Fruit fly (Drosophila melanogaster) whole organism, embryonic: ENCODE results near the gene CG32554.

Experiments used
- B-H2 ChIP-seq: fragments of 200-800 bp; sonication (Bioruptor generic); optimal IDR thresholded peaks from 2 replicates; lab custom pipeline; 2018; ENCODE audit warnings: missing biosample characterization, mild to moderate bottlenecking, missing genetic modification characterization
- Bdp1 ChIP-seq: fragments of 200-800 bp; sonication (Bioruptor generic); optimal IDR thresholded peaks from 3 replicates; lab custom pipeline; 2016; ENCODE audit warnings: missing biosample characterization, missing genetic modification characterization
- BtbVII ChIP-seq: fragments of 200-800 bp; sonication (Bioruptor generic); optimal IDR thresholded peaks from 3 replicates; lab custom pipeline; 2017; ENCODE audit warnings: missing biosample characterization, mild to moderate bottlenecking, missing genetic modification characterization
- CG10267 ChIP-seq: fragments of 200-800 bp; sonication (Bioruptor generic); optimal IDR thresholded peaks from 2 replicates; lab custom pipeline; 2018; ENCODE audit warnings: missing biosample characterization, mild to moderate bottlenecking, missing genetic modification characterization, moderate library complexity
- CG10274 ChIP-seq: fragments of 200-800 bp; sonication (Bioruptor generic); optimal IDR thresholded peaks from 3 replicates; lab custom pipeline; 2017; ENCODE audit warnings: missing biosample characterization, mild to moderate bottlenecking, missing genetic modification characterization
- CG11456 ChIP-seq: fragments of 200-800 bp; sonication (Bioruptor generic); IDR thresholded peaks from 3 replicates; pipeline ENCODE4 v1.3.6; 2022; ENCODE audit warnings: missing biosample characterization, missing genetic modification characterization
- CG11695 ChIP-seq: fragments of 200-800 bp; sonication (Bioruptor generic); IDR thresholded peaks from 3 replicates; pipeline ENCODE4 v1.3.6; 2022; ENCODE audit warnings: missing biosample characterization, missing genetic modification characterization
- CG11723 ChIP-seq: fragments of 200-800 bp; sonication (Bioruptor generic); optimal IDR thresholded peaks from 2 replicates; lab custom pipeline; 2017; ENCODE audit warnings: missing biosample characterization, mild to moderate bottlenecking, missing genetic modification characterization
- CG12155 ChIP-seq: fragments of 200-800 bp; sonication (Bioruptor generic); optimal IDR thresholded peaks from 3 replicates; lab custom pipeline; 2016; ENCODE audit warnings: missing biosample characterization, missing genetic modification characterization
- CG12299 ChIP-seq: fragments of 200-800 bp; sonication (Bioruptor generic); optimal IDR thresholded peaks from 2 replicates; lab custom pipeline; 2018; ENCODE audit warnings: missing biosample characterization, mild to moderate bottlenecking, missing genetic modification characterization
- CG12659 ChIP-seq: fragments of 200-800 bp; sonication (Bioruptor generic); optimal IDR thresholded peaks from 3 replicates; lab custom pipeline; 2017; ENCODE audit warnings: mild to moderate bottlenecking, missing biosample characterization, missing genetic modification reagents, missing genetic modification characterization
- CG13296 ChIP-seq: fragments of 200-800 bp; sonication (Bioruptor generic); optimal IDR thresholded peaks from 3 replicates; lab custom pipeline; 2018; ENCODE audit warnings: missing biosample characterization, mild to moderate bottlenecking, missing genetic modification characterization
- CG13424 ChIP-seq: fragments of 200-800 bp; sonication (Bioruptor generic); optimal IDR thresholded peaks from 2 replicates; lab custom pipeline; 2019; ENCODE audit warnings: missing biosample characterization, mild to moderate bottlenecking, missing genetic modification characterization, moderate library complexity
- CG13775 ChIP-seq: fragments of 200-800 bp; sonication (Bioruptor generic); optimal IDR thresholded peaks from 3 replicates; lab custom pipeline; 2017; ENCODE audit warnings: missing biosample characterization, mild to moderate bottlenecking, missing genetic modification characterization
- CG14710 ChIP-seq: fragments of 200-800 bp; sonication (Bioruptor generic); optimal IDR thresholded peaks from 3 replicates; lab custom pipeline; 2019; ENCODE audit warnings: missing biosample characterization, mild to moderate bottlenecking, missing genetic modification characterization, moderate library complexity
- CG1603 ChIP-seq: fragments of 200-800 bp; sonication (Bioruptor generic); optimal IDR thresholded peaks from 2 replicates; lab custom pipeline; 2019; ENCODE audit warnings: missing biosample characterization, mild to moderate bottlenecking, missing genetic modification characterization, moderate library complexity
- CG3163 ChIP-seq: fragments of 200-800 bp; sonication (Bioruptor generic); optimal IDR thresholded peaks from 3 replicates; lab custom pipeline; 2016; ENCODE audit warnings: missing biosample characterization, missing genetic modification characterization
- CG33557 ChIP-seq: fragments of 200-800 bp; sonication (Bioruptor generic); optimal IDR thresholded peaks from 2 replicates; lab custom pipeline; 2019; ENCODE audit warnings: missing biosample characterization, mild to moderate bottlenecking, missing genetic modification characterization, moderate library complexity
- CG3407 ChIP-seq: fragments of 200-800 bp; sonication (Bioruptor generic); optimal IDR thresholded peaks from 2 replicates; lab custom pipeline; 2018; ENCODE audit warnings: missing biosample characterization, mild to moderate bottlenecking, missing genetic modification characterization
- CG34224 ChIP-seq: fragments of 200-800 bp; sonication (Bioruptor generic); IDR thresholded peaks from 3 replicates; pipeline ENCODE4 v1.3.6; 2022; ENCODE audit warnings: missing biosample characterization, missing genetic modification characterization; ENCODE audit not compliant: partially characterized antibody
- CG5180 ChIP-seq: fragments of 200-800 bp; sonication (Bioruptor generic); optimal IDR thresholded peaks from 3 replicates; lab custom pipeline; 2017; ENCODE audit warnings: missing biosample characterization, missing genetic modification characterization, mild to moderate bottlenecking, moderate library complexity, missing genetic modification reagents
- CG9797 ChIP-seq: fragments of 200-800 bp; sonication (Bioruptor generic); optimal IDR thresholded peaks from 3 replicates; lab custom pipeline; 2018; ENCODE audit warnings: missing biosample characterization, mild to moderate bottlenecking, missing genetic modification characterization
- CrebB ChIP-seq: fragments of 200-800 bp; sonication (Bioruptor generic); optimal IDR thresholded peaks from 3 replicates; lab custom pipeline; 2018; ENCODE audit warnings: missing biosample characterization, mild to moderate bottlenecking, missing genetic modification characterization
- HHEX ChIP-seq: fragments of 200-800 bp; sonication (Bioruptor generic); optimal IDR thresholded peaks from 3 replicates; lab custom pipeline; 2017; ENCODE audit warnings: missing biosample characterization, mild to moderate bottlenecking, missing genetic modification characterization, missing genetic modification reagents
- HLH4C ChIP-seq: fragments of 200-800 bp; sonication (Bioruptor generic); IDR thresholded peaks from 3 replicates; pipeline ENCODE4 v1.3.6; 2022; ENCODE audit warnings: missing biosample characterization, missing genetic modification characterization; ENCODE audit not compliant: partially characterized antibody
- HLH54F ChIP-seq: fragments of 200-800 bp; sonication (Bioruptor generic); optimal IDR thresholded peaks from 3 replicates; lab custom pipeline; 2016; ENCODE audit warnings: missing biosample characterization, missing genetic modification characterization
- HmgD ChIP-seq: fragments of 200-800 bp; sonication (Bioruptor generic); optimal IDR thresholded peaks from 3 replicates; lab custom pipeline; 2016; ENCODE audit warnings: missing biosample characterization, missing genetic modification characterization
- HmgZ ChIP-seq: fragments of 200-800 bp; sonication (Bioruptor generic); optimal IDR thresholded peaks from 2 replicates; lab custom pipeline; 2018; ENCODE audit warnings: missing biosample characterization, mild to moderate bottlenecking, missing genetic modification characterization
- Hr51 ChIP-seq, 2 experiments: fragments of 200-800 bp; sonication (Bioruptor generic); optimal IDR thresholded peaks; 2 replicates in 1 of 2; 3 replicates in 1 of 2; lab custom pipeline; 2016 to 2018; ENCODE audit warnings: missing biosample characterization in 2 of 2, missing genetic modification characterization in 2 of 2, mild to moderate bottlenecking in 1 of 2, moderate library complexity in 1 of 2
- MBD-R2 ChIP-seq: fragments of 200-800 bp; sonication (Bioruptor generic); IDR thresholded peaks from 2 replicates; pipeline ENCODE4 v1.3.6; 2022; ENCODE audit warnings: missing biosample characterization, missing genetic modification characterization
- NfI ChIP-seq: fragments of 200-800 bp; sonication (Bioruptor generic); optimal IDR thresholded peaks from 3 replicates; lab custom pipeline; 2018; ENCODE audit warnings: missing biosample characterization, mild to moderate bottlenecking, missing genetic modification characterization, moderate library complexity
- Pdp1 ChIP-seq, 2 experiments: fragments of 200-800 bp; sonication (Bioruptor generic); optimal IDR thresholded peaks; 3 replicates each; lab custom pipeline; 2016; ENCODE audit warnings: missing biosample characterization in 2 of 2, missing genetic modification characterization in 2 of 2, mild to moderate bottlenecking in 1 of 2, moderate library complexity in 1 of 2
- Sry-β ChIP-seq: fragments of 200-800 bp; sonication (Bioruptor generic); optimal IDR thresholded peaks from 2 replicates; lab custom pipeline; 2018; ENCODE audit warnings: missing biosample characterization, mild to moderate bottlenecking, missing genetic modification characterization, moderate library complexity
- btn ChIP-seq: fragments of 200-800 bp; sonication (Bioruptor generic); optimal IDR thresholded peaks from 2 replicates; lab custom pipeline; 2016; ENCODE audit warnings: missing biosample characterization, missing genetic modification characterization
- chif ChIP-seq, 2 experiments: fragments of 200-800 bp; sonication (Bioruptor generic); optimal IDR thresholded peaks; 3 replicates each; lab custom pipeline; 2016; ENCODE audit warnings: missing biosample characterization in 2 of 2, missing genetic modification characterization in 2 of 2
- crc ChIP-seq: fragments of 200-800 bp; sonication (Bioruptor generic); optimal IDR thresholded peaks from 2 replicates; lab custom pipeline; 2016; ENCODE audit warnings: missing biosample characterization, missing genetic modification characterization
- dm ChIP-seq: fragments of 200-800 bp; sonication (Bioruptor generic); optimal IDR thresholded peaks from 3 replicates; lab custom pipeline; 2016; ENCODE audit warnings: missing biosample characterization, missing genetic modification characterization
- exex ChIP-seq: fragments of 200-800 bp; sonication (Bioruptor generic); optimal IDR thresholded peaks from 4 replicates; lab custom pipeline; 2018; ENCODE audit warnings: missing biosample characterization, mild to moderate bottlenecking, missing genetic modification characterization, moderate library complexity
- her ChIP-seq: fragments of 200-800 bp; sonication (Bioruptor generic); optimal IDR thresholded peaks from 2 replicates; lab custom pipeline; 2016; ENCODE audit warnings: missing biosample characterization, missing genetic modification characterization
- jing ChIP-seq: fragments of 200-800 bp; sonication (Bioruptor generic); optimal IDR thresholded peaks from 2 replicates; lab custom pipeline; 2018; ENCODE audit warnings: missing biosample characterization, mild to moderate bottlenecking, missing genetic modification characterization
- lbe ChIP-seq: fragments of 200-800 bp; sonication (Bioruptor generic); optimal IDR thresholded peaks from 2 replicates; lab custom pipeline; 2016; ENCODE audit warnings: missing biosample characterization, mild to moderate bottlenecking, missing genetic modification characterization
- lilli ChIP-seq: fragments of 200-800 bp; sonication (Bioruptor generic); optimal IDR thresholded peaks from 3 replicates; lab custom pipeline; 2016; ENCODE audit warnings: missing biosample characterization, missing genetic modification characterization
- maf-S ChIP-seq: fragments of 200-800 bp; sonication (Bioruptor generic); optimal IDR thresholded peaks from 2 replicates; lab custom pipeline; 2016; ENCODE audit warnings: missing biosample characterization, missing genetic modification characterization
- mam ChIP-seq: fragments of 200-800 bp; sonication (Bioruptor generic); optimal IDR thresholded peaks from 3 replicates; lab custom pipeline; 2016; ENCODE audit warnings: missing biosample characterization, missing genetic modification characterization
- mirr ChIP-seq: fragments of 200-800 bp; sonication (Bioruptor generic); optimal IDR thresholded peaks from 3 replicates; lab custom pipeline; 2018; ENCODE audit warnings: missing biosample characterization, mild to moderate bottlenecking, missing genetic modification characterization
- nerfin-2 ChIP-seq: fragments of 200-800 bp; sonication (Bioruptor generic); IDR thresholded peaks from 2 replicates; pipeline ENCODE4 v1.3.6; 2022; ENCODE audit warnings: missing biosample characterization, missing genetic modification characterization; ENCODE audit not compliant: partially characterized antibody
- repo ChIP-seq: fragments of 200-800 bp; sonication (Bioruptor generic); optimal IDR thresholded peaks from 2 replicates; lab custom pipeline; 2016; ENCODE audit warnings: missing biosample characterization, missing genetic modification characterization
- stwl ChIP-seq: fragments of 200-800 bp; sonication (Bioruptor generic); optimal IDR thresholded peaks from 3 replicates; lab custom pipeline; 2018; ENCODE audit warnings: missing biosample characterization, mild to moderate bottlenecking, missing genetic modification characterization, moderate library complexity
- zen2 ChIP-seq: fragments of 200-800 bp; sonication (Bioruptor generic); IDR thresholded peaks from 3 replicates; pipeline ENCODE4 v1.3.6; 2022; ENCODE audit warnings: missing biosample characterization, missing genetic modification characterization; ENCODE audit not compliant: partially characterized antibody

Gene CG32554

DNA sequence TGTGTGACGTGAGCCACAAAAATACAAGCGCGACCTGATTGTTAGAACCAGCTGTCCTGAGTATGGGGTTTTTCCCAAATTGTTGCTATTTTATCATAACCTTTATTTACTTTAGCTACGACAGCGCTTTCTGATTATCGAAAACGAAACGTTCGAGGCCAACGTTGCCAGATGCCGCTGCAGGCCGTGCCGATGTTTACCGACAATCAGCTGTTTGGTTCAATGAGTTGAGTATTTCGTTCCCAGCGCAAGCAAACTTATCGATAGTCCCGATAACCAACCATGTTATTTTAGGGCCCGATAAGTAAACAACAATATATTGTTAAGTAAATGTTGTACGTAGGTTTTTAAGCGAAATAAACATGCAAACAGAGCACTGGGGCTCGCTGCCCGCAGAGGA is 2.3 kb downstream of the CG32554 start, which contains the start of the genes CG15814 and Spt7 (continued):
- TF ChIP-seq CG33557 (GFP tag; lab: Kevin White, UChicago) (peak; percentile 30), CG11723 (no peak), repo (peak; percentile 6), CG12155 (GFP tag; lab: Kevin White, UChicago) (no peak), HLH4C (GFP tag; lab: Robert Waterston, UW) (peak; percentile 85), Bdp1 (no peak), CG12659 (GFP tag; lab: Kevin White, UChicago) (peak; percentile 67), mam (GFP tag; lab: Kevin White, UChicago) (peak; percentile 41), lbe (GFP tag; lab: Kevin White, UChicago) (peak; percentile 23), CG3407 (GFP tag; lab: Kevin White, UChicago) (peak; percentile 43), NfI (GFP tag; lab: Kevin White, UChicago) (peak; percentile 34), CG13296 (peak; percentile 48), BtbVII (GFP tag; lab: Kevin White, UChicago) (peak; percentile 3), dm (GFP tag; lab: Kevin White, UChicago) (peak; percentile 52), her (peak; percentile 53), B-H2 (GFP tag; lab: Kevin White, UChicago) (peak; percentile 23), maf-S (GFP tag; lab: Kevin White, UChicago) (peak; percentile 6), MBD-R2 (GFP tag; lab: Robert Waterston, UW) (peak; percentile 96), zen2 (GFP tag; lab: Robert Waterston, UW) (peak; percentile 80; the same call in 2 of the 3 replicates), CG34224 (GFP tag; lab: Robert Waterston, UW) (peak; percentile 89), CG13775 (peak; percentile 17), CG1603 (tag; lab: Kevin White, UChicago) (peak; percentile 78), exex (tag; lab: Kevin White, UChicago) (no peak), CG12299 (tag; lab: Kevin White, UChicago) (peak; percentile 4), mirr (GFP tag; lab: Kevin White, UChicago) (peak; percentile 40), CG5180 (GFP tag; lab: Kevin White, UChicago) (no peak), HmgZ (tag; lab: Kevin White, UChicago) (peak; percentile 84), CrebB (tag; lab: Kevin White, UChicago) (peak; percentile 35), CG3163 (GFP tag; lab: Kevin White, UChicago) (peak; percentile 37), HmgD (peak; percentile 66), chif (GFP tag; optimal IDR thresholded peaks at IDR 0.05; lab: Kevin White, UChicago) (peak in 1 of 2 experiments; percentile 35), HHEX (GFP tag; lab: Kevin White, UChicago) (peak; percentile 30), CG11695 (GFP tag; lab: Robert Waterston, UW) (no peak), CG10267 (tag; lab: Kevin White, UChicago) (peak; percentile 60), CG10274 (no peak), CG11456 (GFP tag; lab: Robert Waterston, UW) (0 out of 3 replicates have a peak, but pooled peaks have one; percentile 31), CG13424 (tag; lab: Kevin White, UChicago) (peak; percentile 31), HLH54F (peak; percentile 21), Pdp1 (GFP tag; optimal IDR thresholded peaks at IDR 0.05; lab: Kevin White, UChicago) (peak in 1 of 2 experiments; percentile 53), stwl (tag; lab: Kevin White, UChicago) (peak; percentile 60), nerfin-2 (GFP tag; lab: Robert Waterston, UW) (peak; percentile 81), crc (GFP tag; lab: Kevin White, UChicago) (no peak), CG9797 (GFP tag; lab: Kevin White, UChicago) (peak; percentile 54), jing (no peak), CG14710 (peak; percentile 70), Hr51 (GFP tag; optimal IDR thresholded peaks at IDR 0.05; lab: Kevin White, UChicago) (peak in 1 of 2 experiments; percentile 38), Sry-β (no peak), lilli (GFP tag; lab: Kevin White, UChicago) (peak; percentile 16), btn (GFP tag; lab: Kevin White, UChicago) (peak; percentile 8)
